Worm (Caenorhabditis elegans): ENCODE measurements around the gene hrde-1.

ce11 chrIII:4221527-4221926 is 45.6 kb upstream of the hrde-1 start:
- TF ChIP-seq W03F9.2 (tag; optimal IDR thresholded peaks at IDR 0.05), result no peak
- no peak for TF ChIP-seq him-1 (tag; optimal IDR thresholded peaks at IDR 0.05)
- TF ChIP-seq dao-5 (tag; optimal IDR thresholded peaks at IDR 0.05), result no peak

All from whole organism, L4/young adult.